Worm (Caenorhabditis elegans): ENCODE data around the gene C06A12.3.

- TF ChIP-seq mep-1 (tag; optimal IDR thresholded peaks at IDR 0.05), result no peak
- no peak for TF ChIP-seq nhr-237 (tag; optimal IDR thresholded peaks at IDR 0.05)
- TF ChIP-seq ztf-11 (tag; optimal IDR thresholded peaks at IDR 0.05), result no peak
- TF ChIP-seq unc-39 (tag; optimal IDR thresholded peaks at IDR 0.05), result no peak
- no peak for TF ChIP-seq unc-62 (GFP tag; optimal IDR thresholded peaks at IDR 0.05)
These were observed 553 bp upstream of the C06A12.3 start for ce11 chrIV:17426970-17427369.
